Fruit fly (Drosophila melanogaster) Kc167 (cell line): Measurements from ENCODE around the gene CG5810.

Source experiments
- h ChIP-seq: fragments of >200 bp; optimal IDR thresholded peaks from 3 replicates; lab custom pipeline; 2018; ENCODE audit warnings: missing external identifiers
- insv ChIP-seq: fragments of >200 bp; optimal IDR thresholded peaks from 3 replicates; lab custom pipeline; 2018; ENCODE audit warnings: missing external identifiers
- psq ChIP-seq: fragments of >200 bp; optimal IDR thresholded peaks from 2 replicates; lab custom pipeline; 2017; ENCODE audit warnings: missing external identifiers
- ttk ChIP-seq: sonication (Bioruptor generic); optimal IDR thresholded peaks from 2 replicates; lab custom pipeline; 2017; ENCODE audit warnings: missing external identifiers

DNA sequence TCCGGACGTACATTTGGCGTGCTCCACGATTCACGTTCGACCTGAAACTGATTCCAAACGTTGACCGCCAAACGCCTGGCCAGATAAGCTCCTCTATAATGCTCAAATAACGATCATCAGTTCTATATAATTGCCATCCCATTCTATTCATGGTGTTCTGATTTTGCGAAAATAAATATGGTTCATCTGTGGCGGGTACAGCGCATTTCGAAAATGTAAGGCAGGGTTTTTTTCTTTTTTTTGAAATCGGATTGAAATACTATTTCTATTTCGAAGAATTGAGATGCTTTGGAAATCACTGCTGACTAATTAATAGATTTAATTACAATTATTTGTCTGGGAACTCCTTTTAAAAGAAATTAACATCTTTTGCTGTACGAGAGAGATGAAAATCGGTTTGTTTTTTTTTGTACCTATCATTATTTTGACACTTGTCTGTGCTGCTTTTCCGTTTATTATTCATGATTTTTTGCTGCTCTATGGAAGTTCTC lies 2.5 kb upstream of the CG5810 start, which contains the start of gene cDIP:
- TF ChIP-seq ttk (no peak), insv (no peak), psq (no peak), h (lab: Kevin White, UChicago) (no peak)
